Fruit fly (Drosophila melanogaster) whole organism, embryonic: ENCODE results near the gene CG42324.

ENCODE experiments used
- BEAF-32 ChIP-seq: fragments of 200-800 bp; sonication (Bioruptor generic); optimal IDR thresholded peaks from 3 replicates; lab custom pipeline; 2017; ENCODE audit warnings: missing biosample characterization, missing genetic modification characterization, mild to moderate bottlenecking, moderate library complexity, missing genetic modification reagents
- CG11093 ChIP-seq: fragments of 200-800 bp; sonication (Bioruptor generic); IDR thresholded peaks from 3 replicates; pipeline ENCODE4 v1.3.6; 2022; ENCODE audit warnings: missing biosample characterization, missing genetic modification characterization
- CG11696 ChIP-seq: fragments of 200-800 bp; sonication (Bioruptor generic); IDR thresholded peaks from 2 replicates; pipeline ENCODE4 v1.3.6; 2022; ENCODE audit warnings: missing biosample characterization, missing genetic modification characterization
- CG14014 ChIP-seq: fragments of 200-800 bp; sonication (Bioruptor generic); IDR thresholded peaks from 2 replicates; pipeline ENCODE4 v1.3.6; 2022; ENCODE audit warnings: missing biosample characterization, missing genetic modification characterization
- CG14860 ChIP-seq: fragments of 200-800 bp; sonication (Bioruptor generic); IDR thresholded peaks from 3 replicates; pipeline ENCODE4 v1.3.6; 2022; ENCODE audit warnings: missing biosample characterization, missing genetic modification characterization; ENCODE audit not compliant: partially characterized antibody
- CG15073 ChIP-seq: fragments of 200-800 bp; sonication (Bioruptor generic); optimal IDR thresholded peaks from 2 replicates; lab custom pipeline; 2016; ENCODE audit warnings: missing biosample characterization, missing genetic modification characterization
- CG17359 ChIP-seq: fragments of 200-800 bp; sonication (Bioruptor generic); optimal IDR thresholded peaks from 3 replicates; lab custom pipeline; 2018; ENCODE audit warnings: missing biosample characterization, mild to moderate bottlenecking, missing genetic modification characterization, moderate library complexity
- CG17829 ChIP-seq: fragments of 200-800 bp; optimal IDR thresholded peaks from 2 replicates; lab custom pipeline; 2019; ENCODE audit warnings: missing biosample characterization, mild to moderate bottlenecking, missing genetic modification characterization, moderate library complexity
- CG1792 ChIP-seq: fragments of 200-800 bp; sonication (Bioruptor generic); optimal IDR thresholded peaks from 2 replicates; lab custom pipeline; 2016; ENCODE audit warnings: missing biosample characterization, missing genetic modification characterization
- CG18262 ChIP-seq: fragments of 200-800 bp; optimal IDR thresholded peaks from 3 replicates; lab custom pipeline; 2019; ENCODE audit warnings: missing biosample characterization, mild to moderate bottlenecking, missing genetic modification characterization, moderate library complexity
- CG2889 ChIP-seq: fragments of 200-800 bp; sonication (Bioruptor generic); IDR thresholded peaks from 3 replicates; pipeline ENCODE4 v1.3.6; 2022; ENCODE audit warnings: missing biosample characterization, missing genetic modification characterization
- CG30403 ChIP-seq: fragments of 200-800 bp; sonication (Bioruptor generic); optimal IDR thresholded peaks from 3 replicates; lab custom pipeline; 2016; ENCODE audit warnings: missing biosample characterization, missing genetic modification characterization
- CG32767 ChIP-seq: fragments of 200-800 bp; sonication (Bioruptor generic); IDR thresholded peaks from 2 replicates; pipeline ENCODE4 v1.3.6; 2022; ENCODE audit warnings: missing biosample characterization, missing genetic modification characterization
- CG3847 ChIP-seq: fragments of 200-800 bp; sonication (Bioruptor generic); IDR thresholded peaks from 2 replicates; pipeline ENCODE4 v1.3.6; 2022; ENCODE audit warnings: missing biosample characterization, missing genetic modification characterization
- CG4360 ChIP-seq: fragments of 200-800 bp; sonication (Bioruptor generic); IDR thresholded peaks from 2 replicates; pipeline ENCODE4 v1.3.6; 2022; ENCODE audit warnings: missing biosample characterization, missing genetic modification characterization
- CG4424 ChIP-seq: fragments of 200-800 bp; sonication (Bioruptor generic); optimal IDR thresholded peaks from 3 replicates; lab custom pipeline; 2016; ENCODE audit warnings: missing biosample characterization, missing genetic modification characterization
- CG7372 ChIP-seq: fragments of 200-800 bp; sonication (Bioruptor generic); IDR thresholded peaks from 2 replicates; pipeline ENCODE4 v1.3.6; 2022; ENCODE audit warnings: missing biosample characterization, missing genetic modification characterization
- CG7839 ChIP-seq: fragments of 200-800 bp; sonication (Bioruptor generic); optimal IDR thresholded peaks from 3 replicates; lab custom pipeline; 2018; ENCODE audit warnings: missing biosample characterization, mild to moderate bottlenecking, missing genetic modification characterization, moderate library complexity
- CG8281 ChIP-seq: fragments of 200-800 bp; sonication (Bioruptor generic); optimal IDR thresholded peaks from 2 replicates; lab custom pipeline; 2018; ENCODE audit warnings: missing biosample characterization, mild to moderate bottlenecking, missing genetic modification characterization, moderate library complexity
- CG9437 ChIP-seq: fragments of 200-800 bp; sonication (Bioruptor generic); optimal IDR thresholded peaks from 2 replicates; lab custom pipeline; 2018; ENCODE audit warnings: missing biosample characterization, mild to moderate bottlenecking, missing genetic modification characterization
- CoRest ChIP-seq: fragments of 200-800 bp; sonication (Bioruptor generic); optimal IDR thresholded peaks from 3 replicates; lab custom pipeline; 2018; ENCODE audit warnings: missing biosample characterization, mild to moderate bottlenecking, missing genetic modification characterization, moderate library complexity
- CrebB ChIP-seq: fragments of 200-800 bp; sonication (Bioruptor generic); optimal IDR thresholded peaks from 3 replicates; lab custom pipeline; 2018; ENCODE audit warnings: missing biosample characterization, mild to moderate bottlenecking, missing genetic modification characterization
- Doc3 ChIP-seq: fragments of 200-800 bp; sonication (Bioruptor generic); IDR thresholded peaks from 3 replicates; pipeline ENCODE4 v1.3.6; 2022; ENCODE audit warnings: missing biosample characterization, missing genetic modification characterization; ENCODE audit not compliant: partially characterized antibody
- Fer1 ChIP-seq: fragments of 200-800 bp; sonication (Bioruptor generic); optimal IDR thresholded peaks from 2 replicates; lab custom pipeline; 2017; ENCODE audit warnings: missing biosample characterization, mild to moderate bottlenecking, missing genetic modification characterization
- Hr3 ChIP-seq: fragments of 200-800 bp; sonication (Bioruptor generic); optimal IDR thresholded peaks from 3 replicates; lab custom pipeline; 2016; ENCODE audit warnings: missing biosample characterization, missing genetic modification characterization
- Hsf ChIP-seq: fragments of 200-800 bp; sonication (Bioruptor generic); optimal IDR thresholded peaks from 3 replicates; lab custom pipeline; 2016; ENCODE audit warnings: missing biosample characterization, missing genetic modification characterization
- Meics ChIP-seq: fragments of 200-800 bp; sonication (Bioruptor generic); optimal IDR thresholded peaks from 2 replicates; lab custom pipeline; 2017; ENCODE audit warnings: missing biosample characterization, mild to moderate bottlenecking, missing genetic modification characterization
- Neu2 ChIP-seq: fragments of 200-800 bp; sonication (Bioruptor generic); optimal IDR thresholded peaks from 3 replicates; lab custom pipeline; 2016; ENCODE audit warnings: missing biosample characterization, missing genetic modification characterization, borderline replicate concordance
- Ravus ChIP-seq: fragments of 200-800 bp; sonication (Bioruptor generic); IDR thresholded peaks from 2 replicates; pipeline ENCODE4 v1.3.6; 2022; ENCODE audit warnings: missing biosample characterization, missing genetic modification characterization
- Sox102F ChIP-seq: fragments of 200-800 bp; sonication (Bioruptor generic); optimal IDR thresholded peaks from 2 replicates; lab custom pipeline; 2018; ENCODE audit warnings: missing biosample characterization, mild to moderate bottlenecking, missing genetic modification characterization, moderate library complexity
- crol ChIP-seq: fragments of 200-800 bp; sonication (Bioruptor generic); IDR thresholded peaks from 2 replicates; pipeline ENCODE4 v1.3.6; 2022; ENCODE audit warnings: missing biosample characterization, missing genetic modification characterization
- crp ChIP-seq, 2 experiments: fragments of 200-800 bp; sonication (Bioruptor generic); optimal IDR thresholded peaks; 2 replicates in 1 of 2; 3 replicates in 1 of 2; lab custom pipeline; 2017; ENCODE audit warnings: missing biosample characterization in 2 of 2, missing genetic modification characterization in 2 of 2, mild to moderate bottlenecking in 1 of 2, moderate library complexity in 1 of 2
- dmrt11E ChIP-seq: fragments of 200-800 bp; sonication (Bioruptor generic); optimal IDR thresholded peaks from 3 replicates; lab custom pipeline; 2018; ENCODE audit warnings: missing biosample characterization, mild to moderate bottlenecking, missing genetic modification characterization, moderate library complexity
- exex ChIP-seq: fragments of 200-800 bp; sonication (Bioruptor generic); optimal IDR thresholded peaks from 4 replicates; lab custom pipeline; 2018; ENCODE audit warnings: missing biosample characterization, mild to moderate bottlenecking, missing genetic modification characterization, moderate library complexity
- gem ChIP-seq: fragments of 200-800 bp; sonication (Bioruptor generic); optimal IDR thresholded peaks from 2 replicates; lab custom pipeline; 2019; ENCODE audit warnings: missing biosample characterization, mild to moderate bottlenecking, missing genetic modification characterization, moderate library complexity
- hkb ChIP-seq, 2 experiments: fragments of 200-800 bp in 1 of 2; fragments of >200 bp in 1 of 2; sonication (Bioruptor generic) in 1 of 2; IDR thresholded peaks in 1 of 2; optimal IDR thresholded peaks in 1 of 2; 2 replicates each; pipeline versions ENCODE4 v1.3.6 to Lab custom; 2017 to 2022; ENCODE audit warnings: missing biosample characterization in 1 of 2, missing genetic modification characterization in 1 of 2
- klu ChIP-seq: fragments of 200-800 bp; sonication (Bioruptor generic); IDR thresholded peaks from 2 replicates; pipeline ENCODE4 v1.3.6; 2022; ENCODE audit warnings: missing biosample characterization, missing genetic modification characterization
- nerfin-1 ChIP-seq: fragments of 200-800 bp; sonication (Bioruptor generic); optimal IDR thresholded peaks from 3 replicates; lab custom pipeline; 2019; ENCODE audit warnings: missing biosample characterization, mild to moderate bottlenecking, missing genetic modification characterization, moderate library complexity
- nmo ChIP-seq: fragments of 200-800 bp; sonication (Bioruptor generic); optimal IDR thresholded peaks from 2 replicates; lab custom pipeline; 2018; ENCODE audit warnings: missing biosample characterization, mild to moderate bottlenecking, missing genetic modification characterization, moderate library complexity
- oc ChIP-seq: fragments of 200-800 bp; sonication (Bioruptor generic); optimal IDR thresholded peaks from 2 replicates; lab custom pipeline; 2018; ENCODE audit warnings: missing biosample characterization, mild to moderate bottlenecking, missing genetic modification characterization, moderate library complexity
- odd ChIP-seq: fragments of 200-800 bp; sonication (Bioruptor generic); optimal IDR thresholded peaks from 2 replicates; lab custom pipeline; 2017; ENCODE audit warnings: missing biosample characterization, mild to moderate bottlenecking, missing genetic modification characterization
- phol ChIP-seq: fragments of 200-800 bp; sonication (Bioruptor generic); optimal IDR thresholded peaks from 3 replicates; lab custom pipeline; 2018; ENCODE audit warnings: missing biosample characterization, mild to moderate bottlenecking, missing genetic modification characterization, moderate library complexity
- sens ChIP-seq: fragments of 200-800 bp; sonication (Bioruptor generic); peaks from one replicate; lab custom pipeline; 2016; ENCODE audit warnings: missing biosample characterization, missing genetic modification characterization
- slbo ChIP-seq: fragments of 200-800 bp; sonication (Bioruptor generic); IDR thresholded peaks from 2 replicates; pipeline ENCODE4 v1.3.6; 2022; ENCODE audit warnings: missing biosample characterization, missing genetic modification characterization
- tap ChIP-seq: fragments of 200-800 bp; optimal IDR thresholded peaks from 3 replicates; lab custom pipeline; 2019; ENCODE audit warnings: missing biosample characterization, mild to moderate bottlenecking, missing genetic modification characterization, moderate library complexity
- tin ChIP-seq: fragments of 200-800 bp; sonication (Bioruptor generic); optimal IDR thresholded peaks from 3 replicates; lab custom pipeline; 2016; ENCODE audit warnings: missing biosample characterization, missing genetic modification characterization
- twi ChIP-seq: fragments of 200-800 bp; optimal IDR thresholded peaks from 2 replicates; lab custom pipeline; 2019; ENCODE audit warnings: missing biosample characterization, mild to moderate bottlenecking, missing genetic modification characterization, moderate library complexity
- vvl ChIP-seq: fragments of 200-800 bp; sonication (Bioruptor generic); IDR thresholded peaks from 2 replicates; pipeline ENCODE4 v1.3.6; 2022; ENCODE audit warnings: missing biosample characterization, missing genetic modification characterization
- wek ChIP-seq: fragments of 200-800 bp; sonication (Bioruptor generic); optimal IDR thresholded peaks from 3 replicates; lab custom pipeline; 2018; ENCODE audit warnings: missing biosample characterization, mild to moderate bottlenecking, missing genetic modification characterization, moderate library complexity

The CG42324 gene

dm6 chr3L:3485088-3485710 lies 13.0 kb downstream of the CG42324 start (continued):
- no peak for TF ChIP-seq Doc3
- TF ChIP-seq odd (GFP tag; lab: Kevin White, UChicago) = no peak
- no peak for TF ChIP-seq CG7372
- no peak for TF ChIP-seq CG2889 (GFP tag; lab: Robert Waterston, UW)
- peak; percentile 51; the same call in 1 of the 2 replicates for TF ChIP-seq CG32767
- peak; percentile 5 for TF ChIP-seq CG9437 (GFP tag; lab: Kevin White, UChicago)
- TF ChIP-seq nerfin-1 = peak; percentile 1
- TF ChIP-seq CG15073 (GFP tag; lab: Kevin White, UChicago) = no peak
- TF ChIP-seq twi (tag; lab: Kevin White, UChicago) = no peak
- no peak for TF ChIP-seq Neu2 (GFP tag; lab: Kevin White, UChicago)
- TF ChIP-seq tin (GFP tag; lab: Kevin White, UChicago) = no peak
- no peak for TF ChIP-seq klu (GFP tag; lab: Robert Waterston, UW)
- no peak for TF ChIP-seq slbo (GFP tag; lab: Robert Waterston, UW)
- peak; percentile 31 for TF ChIP-seq Sox102F
- TF ChIP-seq CG18262 (tag; lab: Kevin White, UChicago) = peak; percentile 60
- TF ChIP-seq Meics (GFP tag; lab: Kevin White, UChicago) = peak; percentile 20
- TF ChIP-seq tap (tag; lab: Kevin White, UChicago) = peak; percentile 2
- peak; percentile 24 for TF ChIP-seq Hr3 (GFP tag; lab: Kevin White, UChicago)
- TF ChIP-seq CG17829 = peak; percentile 1
- no peak for TF ChIP-seq Hsf
- TF ChIP-seq CG11696 (GFP tag; lab: Robert Waterston, UW) = no peak
- peak; percentile 67 for TF ChIP-seq gem (tag; lab: Kevin White, UChicago)
- TF ChIP-seq CG17359 (tag; lab: Kevin White, UChicago) = peak; percentile 32
- TF ChIP-seq CG3847 = no peak
- TF ChIP-seq vvl = peak; percentile 30; the same call in 1 of the 2 replicates
- TF ChIP-seq nmo = peak; percentile 53
- peak; percentile 8 for TF ChIP-seq dmrt11E (tag; lab: Kevin White, UChicago)
- TF ChIP-seq CG1792 (GFP tag; lab: Kevin White, UChicago) = no peak
- no peak for TF ChIP-seq CG30403 (GFP tag; lab: Kevin White, UChicago)
- TF ChIP-seq CG4424 (GFP tag; lab: Kevin White, UChicago) = peak; percentile 31
- peak; percentile 50; the same call in 1 of the 2 replicates for TF ChIP-seq crol (GFP tag; lab: Robert Waterston, UW)
- TF ChIP-seq exex (tag; lab: Kevin White, UChicago) = no peak
- no peak for TF ChIP-seq CG14860
- no peak for TF ChIP-seq CG14014 (GFP tag; lab: Robert Waterston, UW)
- TF ChIP-seq oc (tag; lab: Kevin White, UChicago) = peak; percentile 11
- no peak for TF ChIP-seq CrebB
- peak; percentile 48 for TF ChIP-seq sens (GFP tag; lab: Kevin White, UChicago)
- TF ChIP-seq Fer1 = peak; percentile 5
- no peak for TF ChIP-seq CG11093 (GFP tag; lab: Robert Waterston, UW)
- TF ChIP-seq CG8281 (tag; lab: Kevin White, UChicago) = peak; percentile 26
- TF ChIP-seq BEAF-32 (GFP tag; lab: Kevin White, UChicago) = no peak
- peak; percentile 45 for TF ChIP-seq CoRest (tag; lab: Kevin White, UChicago)
- TF ChIP-seq Ravus (GFP tag; lab: Robert Waterston, UW) = no peak
- peak; percentile 50 for TF ChIP-seq phol (tag; lab: Kevin White, UChicago)
- TF ChIP-seq CG7839 (tag; lab: Kevin White, UChicago) = peak; percentile 61
- no peak for TF ChIP-seq CG4360 (GFP tag; lab: Robert Waterston, UW)
- TF ChIP-seq crp (GFP tag; optimal IDR thresholded peaks at IDR 0.05; lab: Kevin White, UChicago) = no peak
- no peak for TF ChIP-seq hkb (optimal IDR thresholded peaks at IDR 0.05; lab: Kevin White, UChicago)
- TF ChIP-seq hkb (GFP tag; IDR thresholded peaks at IDR 0.05; lab: Robert Waterston, UW) = 0 out of 2 replicates have a peak, but pooled peaks have one; percentile 14
- no peak for TF ChIP-seq wek (GFP tag; lab: Kevin White, UChicago)
